Worm (Caenorhabditis elegans): ENCODE data around the gene ttbk-8.2.

The ttbk-8.2 gene

DNA sequence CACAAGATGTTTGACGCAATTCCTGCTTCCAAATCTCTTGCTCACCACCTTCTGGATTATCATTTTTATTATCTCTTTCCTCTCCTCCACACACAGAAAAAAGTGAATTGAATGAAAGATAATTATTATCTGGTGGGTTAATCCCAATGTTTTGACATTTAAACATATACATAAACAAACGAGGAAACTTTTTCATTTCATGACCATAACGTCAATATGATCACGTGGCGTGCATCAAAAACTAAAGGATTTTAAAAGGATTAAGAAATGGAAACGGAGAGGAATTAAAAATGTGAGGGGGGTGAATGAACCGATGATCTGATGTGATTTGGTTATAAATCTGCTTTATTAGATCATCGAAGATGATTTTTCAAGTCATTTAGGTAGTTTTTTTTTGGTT, 36.2 kb upstream of the ttbk-8.2 start:
- TF ChIP-seq ztf-4 (tag; optimal IDR thresholded peaks at IDR 0.05) (peak; percentile 6), alr-1 (tag; optimal IDR thresholded peaks at IDR 0.05) (no peak), dmd-4 (tag; optimal IDR thresholded peaks at IDR 0.05) (peak; percentile 2)

DNA sequence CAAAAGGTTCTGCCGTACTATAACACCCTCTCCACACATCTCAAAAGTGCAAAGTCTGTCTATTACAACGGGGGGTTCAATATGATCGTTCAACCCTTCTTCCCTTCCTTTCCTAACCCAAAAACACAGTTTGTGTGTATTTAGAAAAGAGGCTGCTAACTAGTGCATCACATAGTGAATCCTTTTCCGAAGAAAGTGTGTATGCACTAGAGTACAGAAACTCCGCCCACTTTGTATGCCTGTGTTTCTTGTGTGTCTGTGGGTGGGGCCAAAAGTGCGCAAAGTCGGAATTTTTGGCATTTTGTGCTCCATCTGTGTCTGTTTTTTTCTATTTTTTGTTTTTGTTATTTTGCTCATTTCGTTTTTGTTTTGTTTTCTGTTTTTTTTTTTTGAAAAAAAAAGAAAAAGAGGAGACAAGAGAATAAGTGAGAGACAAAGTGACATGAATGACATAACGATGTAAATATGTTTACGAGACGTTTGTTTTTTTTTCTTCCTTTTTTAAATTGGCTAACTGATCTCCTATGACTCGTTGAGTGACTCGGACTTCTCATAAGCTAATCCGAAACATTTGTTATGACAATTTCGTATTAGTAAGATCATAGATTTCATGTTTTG, 33.1 kb upstream of the ttbk-8.2 start:
- TF ChIP-seq egl-27 (tag; optimal IDR thresholded peaks at IDR 0.05) (peak; percentile 14), aly-2 (tag; optimal IDR thresholded peaks at IDR 0.05) (no peak), C34F6.9 (tag; optimal IDR thresholded peaks at IDR 0.05) (peak; percentile 41), mdl-1 (tag; optimal IDR thresholded peaks at IDR 0.05) (no peak), F13H6.1 (tag; optimal IDR thresholded peaks at IDR 0.05) (peak; percentile 9), nhr-129 (tag; optimal IDR thresholded peaks at IDR 0.05) (peak; percentile 70)

DNA sequence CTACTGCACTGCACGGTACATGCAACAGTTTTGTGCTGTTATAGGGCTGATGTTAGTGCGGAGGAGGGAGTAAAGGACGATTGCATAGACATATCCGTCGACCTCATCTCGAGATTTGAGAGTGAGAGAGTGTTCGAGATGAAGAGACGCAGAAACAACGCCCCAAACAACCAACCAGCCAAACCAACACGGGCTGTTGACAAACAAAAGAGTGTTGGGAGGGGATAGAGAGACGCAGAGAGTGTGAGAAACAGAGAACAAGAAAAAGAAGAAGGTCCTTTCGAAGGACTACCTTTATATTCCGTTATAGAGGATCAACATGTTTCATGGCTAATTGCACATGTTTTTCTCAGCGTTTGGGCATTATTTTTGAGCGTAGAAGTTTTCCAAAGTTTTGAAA, 31.4 kb upstream of the ttbk-8.2 start:
- no peak for TF ChIP-seq nhr-6 (tag; optimal IDR thresholded peaks at IDR 0.05)
- peak in 1 of 2 experiments; percentile 62 for TF ChIP-seq lsy-2 (tag; optimal IDR thresholded peaks at IDR 0.05)
- no peak for TF ChIP-seq ceh-16 (tag; optimal IDR thresholded peaks at IDR 0.05)
- peak; percentile 54 for TF ChIP-seq egl-27 (tag; optimal IDR thresholded peaks at IDR 0.05)
- no peak for TF ChIP-seq sem-4 (tag; optimal IDR thresholded peaks at IDR 0.05)
- TF ChIP-seq ztf-1 (GFP tag; conservative IDR thresholded peaks at IDR 0.05), result no peak
- no peak for TF ChIP-seq ZK546.5 (tag; optimal IDR thresholded peaks at IDR 0.05)
- no peak for TF ChIP-seq sma-3 (GFP tag; optimal IDR thresholded peaks at IDR 0.05)
- TF ChIP-seq nhr-12 (tag; optimal IDR thresholded peaks at IDR 0.05), result no peak
- no peak for TF ChIP-seq mab-5 (tag; optimal IDR thresholded peaks at IDR 0.05)
- TF ChIP-seq ztf-4 (tag; optimal IDR thresholded peaks at IDR 0.05), result no peak
- TF ChIP-seq dmd-4 (tag; optimal IDR thresholded peaks at IDR 0.05), result no peak
- TF ChIP-seq nhr-129 (tag; optimal IDR thresholded peaks at IDR 0.05), result peak; percentile 77
- TF ChIP-seq elt-1 (tag; optimal IDR thresholded peaks at IDR 0.05), result no peak
- TF ChIP-seq nhr-23 (tag; optimal IDR thresholded peaks at IDR 0.05), result no peak
- peak; percentile 75 for TF ChIP-seq F13H6.1 (tag; optimal IDR thresholded peaks at IDR 0.05)
- no peak for TF ChIP-seq unc-55 (GFP tag; optimal IDR thresholded peaks at IDR 0.05)
- TF ChIP-seq C34F6.9 (tag; optimal IDR thresholded peaks at IDR 0.05), result peak; percentile 64
- no peak for TF ChIP-seq unc-62 (GFP tag; optimal IDR thresholded peaks at IDR 0.05)
- no peak for TF ChIP-seq mbf-1 (tag; optimal IDR thresholded peaks at IDR 0.05)
- no peak for TF ChIP-seq lin-13 (GFP tag; optimal IDR thresholded peaks at IDR 0.05)
- TF ChIP-seq snpc-4 (tag; optimal IDR thresholded peaks at IDR 0.05), result no peak
- TF ChIP-seq fos-1 (tag; optimal IDR thresholded peaks at IDR 0.05), result no peak
- TF ChIP-seq nhr-21 (tag; optimal IDR thresholded peaks at IDR 0.05), result no peak
- TF ChIP-seq sma-9 (GFP tag; optimal IDR thresholded peaks at IDR 0.05), result peak; percentile 65
- TF ChIP-seq sma-9 (tag; optimal IDR thresholded peaks at IDR 0.05), result no peak
- TF ChIP-seq R02D3.7 (tag; optimal IDR thresholded peaks at IDR 0.05), result no peak
- TF ChIP-seq elt-3 (tag; optimal IDR thresholded peaks at IDR 0.05), result no peak
- no peak for TF ChIP-seq ama-1 (optimal IDR thresholded peaks at IDR 0.05)
- no peak for TF ChIP-seq unc-39 (tag; optimal IDR thresholded peaks at IDR 0.05)
- no peak for TF ChIP-seq nhr-25 (tag; optimal IDR thresholded peaks at IDR 0.05)
- TF ChIP-seq gmeb-1 (tag; optimal IDR thresholded peaks at IDR 0.05), result no peak
- no peak for TF ChIP-seq nhr-77 (tag; optimal IDR thresholded peaks at IDR 0.05)
- TF ChIP-seq peb-1 (tag; optimal IDR thresholded peaks at IDR 0.05), result no peak
- peak; percentile 43 for TF ChIP-seq crh-2 (tag; optimal IDR thresholded peaks at IDR 0.05)
- TF ChIP-seq aly-2 (tag; optimal IDR thresholded peaks at IDR 0.05), result no peak
- no peak for TF ChIP-seq skn-1 (tag; optimal IDR thresholded peaks at IDR 0.05)
- TF ChIP-seq lin-11 (tag; optimal IDR thresholded peaks at IDR 0.05), result no peak
- no peak for TF ChIP-seq ztf-11 (tag; optimal IDR thresholded peaks at IDR 0.05)
- no peak for TF ChIP-seq ceh-82 (tag; optimal IDR thresholded peaks at IDR 0.05)
- TF ChIP-seq alr-1 (tag; optimal IDR thresholded peaks at IDR 0.05), result no peak
- no peak for TF ChIP-seq zag-1 (tag; optimal IDR thresholded peaks at IDR 0.05)
- TF ChIP-seq nhr-237 (tag; optimal IDR thresholded peaks at IDR 0.05), result no peak

Data from whole organism, L2 larva.